Worm (Caenorhabditis elegans) whole organism, L4/young adult: ENCODE results near the gene T08G5.15.
A peak's percentile ranks its signal among the peaks of the same experiment; 100 is the strongest.

Experiments used
- W03F9.2 ChIP-seq: fragments of 150-350 bp; optimal IDR thresholded peaks from 2 replicates; lab custom pipeline; 2014; ENCODE audit warnings: missing biosample characterization, missing genetic modification characterization
- dao-5 ChIP-seq: sonication (generic microtip); optimal IDR thresholded peaks from 2 replicates; lab custom pipeline; 2016; ENCODE audit warnings: missing genotype, missing genetic modification characterization, moderate library complexity, missing compliant biosample characterization
- him-1 ChIP-seq: sonication (generic microtip); optimal IDR thresholded peaks from 2 replicates; lab custom pipeline; 2016; ENCODE audit warnings: missing genotype, missing genetic modification reagents, missing genetic modification characterization, missing compliant biosample characterization

The T08G5.15 gene

DNA sequence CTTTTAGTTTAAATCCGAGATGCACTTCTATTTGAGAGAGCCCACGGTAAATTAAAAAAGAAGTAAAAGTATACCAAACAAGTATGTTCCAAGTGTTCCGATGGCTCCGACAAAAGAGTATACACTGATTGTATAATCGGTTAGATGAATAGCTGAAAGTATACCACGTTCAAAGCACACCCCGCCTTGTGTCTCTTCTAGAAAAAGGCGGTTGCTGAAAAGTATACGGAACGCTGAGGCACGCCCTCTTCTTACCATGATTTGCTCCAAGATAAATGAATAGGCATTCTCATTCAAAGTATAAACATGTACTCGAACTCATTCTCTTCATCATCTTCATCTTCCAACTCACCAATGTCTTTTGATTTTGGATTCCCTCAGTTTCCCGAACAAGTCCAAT is 8.6 kb downstream of the T08G5.15 start, which contains the start of gene end-3:
Gene end-3 (plus strand): TSS at position 301 of the 400 bp plus-strand sequence.
- TF ChIP-seq him-1 (no peak), W03F9.2 (tag; lab: Kevin White, UChicago) (no peak), dao-5 (tag; lab: Kevin White, UChicago) (no peak)

DNA sequence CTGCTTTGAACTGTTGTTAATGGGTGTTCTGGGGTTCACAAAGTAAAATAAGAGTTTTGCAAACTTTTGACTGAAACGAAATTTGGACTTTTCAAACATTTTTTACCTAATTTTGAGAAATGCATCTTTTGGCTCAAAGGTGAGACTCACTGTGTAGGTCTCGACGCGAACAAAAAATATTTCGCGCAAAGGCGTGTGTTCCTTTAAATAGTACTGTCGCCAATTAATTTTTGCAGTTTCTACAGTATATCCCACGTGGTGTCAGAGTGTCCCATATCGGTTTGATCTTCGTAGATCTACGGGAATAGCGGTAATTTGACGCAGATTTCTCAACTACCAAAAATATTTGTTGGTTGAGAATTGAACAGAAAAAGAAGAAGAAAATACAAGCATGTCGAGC is 9.3 kb downstream of the T08G5.15 start:
- no peak for TF ChIP-seq W03F9.2 (tag; lab: Kevin White, UChicago)
- no peak for TF ChIP-seq him-1

DNA sequence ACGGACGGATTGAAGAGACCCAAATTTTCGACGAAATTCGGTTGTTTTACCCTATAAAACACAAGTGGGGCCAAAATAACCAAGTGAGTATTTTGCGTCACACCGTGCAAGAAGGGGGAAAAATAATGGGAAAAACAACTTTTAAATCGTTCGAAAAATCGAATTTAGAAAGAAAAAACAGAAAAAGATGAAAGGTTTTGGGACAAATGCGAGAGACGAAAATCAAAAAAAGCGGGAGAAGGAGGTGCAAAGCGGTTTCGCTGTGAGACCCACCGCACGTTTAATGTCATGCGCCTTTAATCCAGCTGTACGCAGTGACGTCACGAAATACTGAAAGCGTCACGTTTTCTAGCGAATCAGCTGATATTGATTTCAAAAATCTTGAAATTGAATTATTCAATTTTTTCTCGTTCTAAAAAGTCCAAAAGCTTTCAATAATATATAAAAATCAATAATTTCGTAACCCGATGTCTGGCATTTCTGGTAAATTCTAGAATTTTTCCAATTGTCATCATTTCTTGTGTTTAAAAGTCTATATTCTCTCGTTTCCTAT is 10.9 kb downstream of the T08G5.15 start, which contains the start of the genes ddx-17 and aip-1:
Gene ddx-17 (minus strand): TSS at position 51 of the 553 bp plus-strand sequence.
Gene aip-1 (plus strand): TSS at position 332 of the 553 bp plus-strand sequence.
- TF ChIP-seq W03F9.2 (tag; lab: Kevin White, UChicago) (peak; percentile 77), him-1 (peak; percentile 68), dao-5 (tag; lab: Kevin White, UChicago) (no peak)

DNA sequence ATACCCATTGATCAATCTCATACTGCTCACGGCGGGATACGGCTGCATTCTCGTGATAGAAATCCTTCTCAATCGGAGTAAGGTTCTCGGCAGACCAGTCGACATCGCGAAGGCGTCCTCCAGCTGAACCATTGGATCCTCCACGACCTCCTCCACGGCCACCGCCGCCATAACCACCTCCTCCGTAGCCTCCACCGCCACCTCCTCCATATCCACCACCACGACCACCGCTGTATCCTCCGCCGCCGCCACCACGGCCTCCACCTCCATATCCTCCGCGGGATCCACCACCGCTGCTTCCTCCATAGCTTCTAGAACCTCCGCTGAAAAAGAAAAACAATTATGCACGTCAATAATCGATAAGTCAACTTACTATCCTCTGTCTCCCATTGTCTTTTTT is 11.5 kb downstream of the T08G5.15 start:
- TF ChIP-seq dao-5 (tag; lab: Kevin White, UChicago), result no peak
- no peak for TF ChIP-seq W03F9.2 (tag; lab: Kevin White, UChicago)
- no peak for TF ChIP-seq him-1

DNA sequence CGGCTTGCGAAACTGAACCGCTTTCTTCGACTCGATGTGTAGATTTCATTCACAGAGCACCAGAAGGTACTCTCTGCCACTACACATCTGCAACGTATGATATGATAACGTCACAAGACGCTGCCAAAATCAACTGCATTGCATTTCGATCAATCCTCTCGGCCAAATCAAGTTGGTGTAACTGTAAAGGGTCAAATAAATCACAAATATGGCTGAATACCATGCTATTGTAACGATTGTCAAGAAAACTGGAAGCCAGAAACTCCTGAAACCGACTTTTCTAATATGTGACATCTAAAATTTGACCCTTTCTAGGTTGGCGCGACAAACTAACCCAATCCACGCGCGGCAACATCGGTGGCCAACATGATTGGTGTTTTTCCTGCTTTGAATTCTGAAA is 13.0 kb downstream of the T08G5.15 start:
- no peak for TF ChIP-seq him-1
- no peak for TF ChIP-seq dao-5 (tag; lab: Kevin White, UChicago)

DNA sequence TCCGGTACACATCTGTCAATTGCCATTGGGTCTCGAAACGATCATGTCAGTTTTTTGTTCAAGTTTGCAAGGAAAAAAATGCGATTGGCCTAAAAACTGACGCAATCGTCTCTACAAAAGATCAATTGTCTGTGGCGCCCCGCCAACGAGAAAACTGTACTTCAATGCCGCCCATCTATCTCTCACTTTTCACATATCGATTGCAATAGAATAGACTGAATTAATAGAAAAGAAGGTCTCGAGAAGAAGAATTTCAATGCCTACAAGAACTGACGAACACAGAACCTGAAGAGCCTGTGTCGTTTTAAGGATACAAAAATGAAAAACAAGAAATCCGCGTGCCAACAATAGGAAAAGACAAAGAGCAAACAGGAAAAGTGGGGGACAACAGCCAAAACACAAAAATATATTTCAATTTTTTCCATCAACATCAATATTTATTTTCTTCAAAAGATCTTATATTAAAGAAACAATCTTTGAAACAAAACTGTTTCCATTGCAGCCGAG is 14.6 kb downstream of the T08G5.15 start:
- TF ChIP-seq W03F9.2 (tag; lab: Kevin White, UChicago), result no peak
- no peak for TF ChIP-seq dao-5 (tag; lab: Kevin White, UChicago)
- TF ChIP-seq him-1, result no peak

DNA sequence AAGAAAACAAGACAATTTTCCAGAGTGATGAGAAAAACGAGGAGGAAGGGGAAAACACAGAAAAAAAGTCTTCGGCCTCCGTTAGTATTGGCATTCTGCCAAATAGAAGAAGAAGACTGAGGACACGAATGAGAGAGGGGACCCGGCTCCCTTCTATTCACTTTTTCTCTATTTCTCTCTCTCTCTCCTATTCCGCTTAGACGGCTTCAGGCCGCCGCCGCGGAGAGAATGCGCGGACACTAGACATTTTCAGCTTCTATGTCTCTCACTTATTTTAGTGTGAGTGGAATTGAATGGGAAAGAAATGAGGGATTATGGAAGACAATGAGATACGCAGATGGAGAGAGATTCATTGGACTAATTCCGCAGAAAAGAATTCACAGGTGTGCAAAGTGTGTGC is 16.2 kb downstream of the T08G5.15 start:
- peak; percentile 50 for TF ChIP-seq him-1
- no peak for TF ChIP-seq W03F9.2 (tag; lab: Kevin White, UChicago)

DNA sequence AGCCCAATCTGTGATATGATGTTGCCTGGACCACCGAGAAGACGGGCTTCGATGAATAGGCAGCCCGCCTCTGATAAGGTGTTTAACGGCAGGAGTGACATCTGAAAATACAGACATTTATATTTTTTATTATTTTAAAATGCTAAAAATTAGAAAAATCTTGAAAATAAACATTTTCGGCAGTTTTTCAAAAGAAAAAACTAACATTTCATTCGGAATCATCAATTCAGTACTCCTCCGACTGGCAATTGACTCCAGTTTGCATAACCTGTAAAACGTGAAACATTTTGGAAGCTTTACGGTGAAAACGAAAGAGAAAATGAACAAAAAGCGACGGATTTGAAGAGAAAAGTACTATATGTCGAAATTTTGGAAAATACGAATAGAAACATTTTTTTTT is 17.2 kb downstream of the T08G5.15 start, which contains the start of gene ric-7:
Gene ric-7 (minus strand): TSS at position 101 of the 400 bp plus-strand sequence.
- TF ChIP-seq dao-5 (tag; lab: Kevin White, UChicago) (no peak), W03F9.2 (tag; lab: Kevin White, UChicago) (no peak), him-1 (no peak)

DNA sequence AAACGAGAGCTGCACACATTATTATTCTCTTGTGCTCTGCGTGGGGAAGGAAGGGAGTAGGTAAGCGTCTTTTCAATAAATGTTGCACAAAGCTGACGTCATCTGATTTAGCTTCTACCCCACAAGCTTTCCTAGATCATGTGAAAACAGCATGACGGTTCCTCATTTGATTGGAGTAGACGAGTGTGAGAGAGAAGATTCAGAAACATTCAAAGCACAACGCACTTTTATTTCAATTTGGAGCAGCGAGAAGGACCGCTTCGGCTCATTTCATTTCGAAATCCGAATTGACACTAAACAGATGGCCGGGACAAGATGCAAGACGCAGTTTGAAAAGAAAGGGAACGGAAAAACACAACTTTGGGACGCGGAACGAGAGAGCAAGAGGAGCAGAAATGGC is 18.6 kb downstream of the T08G5.15 start:
- no peak for TF ChIP-seq W03F9.2 (tag; lab: Kevin White, UChicago)
- TF ChIP-seq dao-5 (tag; lab: Kevin White, UChicago), result no peak

DNA sequence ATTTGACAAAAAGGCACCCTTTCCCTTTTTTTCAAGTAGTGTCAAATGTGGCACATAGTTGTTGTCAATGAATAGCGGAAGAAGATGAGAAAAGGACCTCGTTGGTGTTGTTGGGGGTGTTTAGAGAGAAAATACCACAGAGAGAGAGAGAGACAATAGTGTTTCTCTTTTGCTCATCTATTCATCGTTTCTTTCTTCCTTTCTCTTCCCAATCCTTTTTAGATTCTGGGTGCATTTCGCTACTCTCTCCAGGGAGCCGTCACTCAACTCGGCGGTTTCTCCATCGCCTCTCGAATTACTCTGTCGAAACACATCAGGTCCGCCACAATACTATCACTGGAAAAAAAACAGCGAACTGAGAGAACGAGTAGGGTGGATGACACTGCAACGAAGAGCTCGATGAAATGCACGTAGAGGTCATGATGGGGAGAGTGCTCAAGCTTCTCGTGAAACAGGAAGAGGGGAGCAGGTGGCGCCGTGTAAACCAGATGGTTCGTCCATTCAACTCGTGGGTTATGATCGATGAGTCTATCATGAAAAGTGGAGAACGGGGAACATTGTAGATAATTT is 19.3 kb downstream of the T08G5.15 start:
- TF ChIP-seq him-1 (no peak), dao-5 (tag; lab: Kevin White, UChicago) (no peak), W03F9.2 (tag; lab: Kevin White, UChicago) (no peak)

DNA sequence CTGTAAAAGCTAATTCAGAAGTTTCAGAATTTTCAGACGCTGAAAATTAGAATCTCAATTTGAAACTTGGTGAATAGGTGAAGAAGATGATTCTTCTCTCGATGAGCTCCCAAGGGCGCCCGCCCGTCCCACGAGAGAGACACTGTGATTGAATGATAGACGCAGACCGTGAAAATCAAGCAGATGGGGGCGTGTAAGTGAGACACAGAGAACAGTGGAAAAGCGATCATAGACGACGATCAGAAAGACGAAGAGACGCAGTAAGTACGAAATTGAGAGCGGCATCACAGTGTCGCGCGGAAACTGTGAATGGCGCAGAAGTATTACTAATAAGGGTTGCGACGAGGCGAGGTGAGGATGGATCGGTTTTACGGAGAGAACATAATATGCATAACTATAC is 20.6 kb downstream of the T08G5.15 start:
- TF ChIP-seq W03F9.2 (tag; lab: Kevin White, UChicago) (no peak), dao-5 (tag; lab: Kevin White, UChicago) (no peak), him-1 (no peak)

DNA sequence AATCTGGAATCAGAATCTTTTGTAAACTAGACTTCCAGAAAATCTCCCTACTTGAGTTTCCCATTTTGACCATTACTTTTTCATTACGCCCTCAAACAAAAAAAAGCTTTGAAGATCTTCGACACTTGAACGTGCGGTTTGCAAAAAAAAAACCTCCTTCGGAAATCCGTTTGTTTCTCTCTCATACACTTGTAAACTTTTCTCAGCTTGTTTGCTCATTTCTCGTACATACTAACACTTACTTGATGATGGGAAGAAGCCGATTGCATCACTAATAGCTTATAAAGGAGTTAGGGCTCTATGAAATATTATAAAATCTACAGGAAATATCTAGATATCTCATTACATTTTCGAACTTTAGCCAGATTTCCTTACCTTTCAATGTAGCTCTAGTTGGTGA is 21.0 kb downstream of the T08G5.15 start:
- TF ChIP-seq W03F9.2 (tag; lab: Kevin White, UChicago) (no peak), dao-5 (tag; lab: Kevin White, UChicago) (no peak), him-1 (no peak)

DNA sequence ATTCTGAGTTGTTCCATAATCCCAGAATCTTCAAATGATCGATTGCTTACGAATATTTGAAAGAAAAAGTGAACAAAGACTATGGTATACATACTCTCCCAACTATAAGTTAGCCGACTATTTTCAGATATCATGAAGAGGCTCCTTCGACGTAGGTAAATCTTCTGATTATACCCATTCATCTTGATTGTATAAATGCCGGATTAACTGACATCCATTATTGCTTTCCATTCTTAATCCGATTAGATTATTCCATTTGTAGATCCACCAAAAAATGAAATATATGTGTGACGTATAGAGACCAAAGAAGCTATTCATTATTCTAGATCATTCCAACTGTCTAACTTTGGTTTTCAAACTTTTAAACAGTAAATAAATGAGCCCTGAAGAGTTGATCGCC is 29.5 kb downstream of the T08G5.15 start:
- no peak for TF ChIP-seq him-1
- no peak for TF ChIP-seq W03F9.2 (tag; lab: Kevin White, UChicago)
- TF ChIP-seq dao-5 (tag; lab: Kevin White, UChicago), result no peak

DNA sequence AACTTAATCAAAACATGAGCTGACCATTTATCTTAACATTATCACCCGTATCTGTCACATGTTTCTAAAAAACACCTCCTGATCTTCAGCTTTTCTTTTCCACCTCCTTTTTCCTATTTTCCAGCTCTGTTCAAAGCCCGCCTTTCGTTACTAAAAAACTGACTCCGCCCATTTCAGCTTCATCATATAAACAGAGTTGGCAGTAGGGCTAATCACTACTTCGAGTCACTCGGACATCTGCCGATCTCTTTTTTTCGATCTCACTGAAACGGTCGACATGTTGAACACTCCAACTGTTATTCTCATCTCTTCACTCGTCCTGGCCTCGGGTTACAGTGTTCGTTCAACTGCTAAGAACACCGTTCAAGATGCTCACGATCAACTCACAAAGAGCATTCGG is 30.5 kb downstream of the T08G5.15 start, which contains the start of gene droe-4:
Gene droe-4 (plus strand): TSS at position 172 of the 400 bp plus-strand sequence.
- TF ChIP-seq W03F9.2 (tag; lab: Kevin White, UChicago), result no peak
- TF ChIP-seq dao-5 (tag; lab: Kevin White, UChicago), result no peak
- no peak for TF ChIP-seq him-1

DNA sequence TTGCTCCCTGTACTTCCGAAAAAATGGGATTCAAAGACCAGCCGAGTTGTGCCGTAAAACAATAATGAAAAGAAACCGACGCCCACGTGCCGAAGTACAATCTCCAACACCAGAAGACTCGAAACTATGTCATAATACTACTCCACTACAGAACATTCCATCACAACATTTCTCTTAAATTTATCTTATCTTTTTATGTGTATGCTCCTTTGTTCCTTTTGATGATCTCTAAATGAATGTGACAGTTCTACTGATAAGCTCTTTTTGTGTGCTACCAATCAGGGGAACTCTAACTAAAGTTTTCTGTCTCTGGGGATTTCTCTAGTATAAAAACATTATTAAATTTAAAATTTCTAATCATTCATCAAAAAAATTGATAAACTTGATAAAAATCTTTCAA is 36.2 kb downstream of the T08G5.15 start:
- TF ChIP-seq him-1 (no peak), W03F9.2 (tag; lab: Kevin White, UChicago) (no peak), dao-5 (tag; lab: Kevin White, UChicago) (no peak)
